Fruit fly (Drosophila melanogaster) whole organism: ENCODE results near the gene Ptth.

Experiments used
- CG8478 ChIP-seq: fragments of >200 bp; optimal IDR thresholded peaks from 2 replicates; lab custom pipeline; 2018; ENCODE audit warnings: inconsistent platforms
- Dll ChIP-seq: fragments of >200 bp; optimal IDR thresholded peaks from 2 replicates; lab custom pipeline; 2017
- EcR ChIP-seq, 2 experiments: fragments of >200 bp; optimal IDR thresholded peaks; 2 replicates each; lab custom pipeline; 2017; ENCODE audit warnings: missing biosample characterization in 2 of 2, missing genetic modification characterization in 2 of 2, missing genetic modification reagents in 2 of 2
- pan ChIP-seq: fragments of >200 bp; optimal IDR thresholded peaks from 2 replicates; lab custom pipeline; 2017
- psq ChIP-seq: fragments of >200 bp; optimal IDR thresholded peaks from 2 replicates; lab custom pipeline; 2017
- usp ChIP-seq: fragments of >200 bp; optimal IDR thresholded peaks from 2 replicates; lab custom pipeline; 2017; ENCODE audit warnings: missing biosample characterization, missing genetic modification characterization, mixed read lengths

The Ptth gene

dm6 chr2L:576559-577184, at the start of gene Ptth:
Ptth (minus strand) TSS chr2L:576896.
- TF ChIP-seq usp (GFP tag; lab: Kevin White, UChicago) (no peak), EcR (GFP tag; optimal IDR thresholded peaks at IDR 0.05; lab: Kevin White, UChicago) (no peak), CG8478 (lab: Kevin White, UChicago) (no peak), pan (lab: Kevin White, UChicago) (no peak), Dll (no peak), psq (no peak)

- no peak for TF ChIP-seq pan (lab: Kevin White, UChicago)
- no peak for TF ChIP-seq CG8478 (lab: Kevin White, UChicago)
- TF ChIP-seq usp (GFP tag; lab: Kevin White, UChicago) = no peak
- TF ChIP-seq Dll = no peak
- TF ChIP-seq psq = no peak
- no peak for TF ChIP-seq EcR (GFP tag; optimal IDR thresholded peaks at IDR 0.05; lab: Kevin White, UChicago)
Observed at dm6 chr2L:625352-625751, 48.7 kb upstream of the Ptth start, which contains the start of gene CG2839. CG2839 (plus strand) TSS chr2L:625652.

dm6 chr2L:624317-624716, 47.6 kb upstream of the Ptth start, which contains the start of gene lectin-21Ca:
lectin-21Ca (plus strand) TSS chr2L:624617.
- TF ChIP-seq Dll (no peak), CG8478 (lab: Kevin White, UChicago) (no peak), usp (GFP tag; lab: Kevin White, UChicago) (no peak), psq (no peak), pan (lab: Kevin White, UChicago) (no peak), EcR (GFP tag; optimal IDR thresholded peaks at IDR 0.05; lab: Kevin White, UChicago) (no peak)

dm6 chr2L:623210-623873, 46.6 kb upstream of the Ptth start:
- TF ChIP-seq CG8478 (lab: Kevin White, UChicago) (no peak), usp (GFP tag; lab: Kevin White, UChicago) (no peak), EcR (GFP tag; optimal IDR thresholded peaks at IDR 0.05; lab: Kevin White, UChicago) (no peak), pan (lab: Kevin White, UChicago) (no peak), Dll (no peak), psq (no peak)

dm6 chr2L:621101-621500, 44.4 kb upstream of the Ptth start, which contains the start of gene lectin-21Cb:
lectin-21Cb (minus strand) TSS chr2L:621201.
- TF ChIP-seq psq (no peak), usp (GFP tag; lab: Kevin White, UChicago) (no peak), CG8478 (lab: Kevin White, UChicago) (no peak), Dll (no peak), pan (lab: Kevin White, UChicago) (no peak), EcR (GFP tag; optimal IDR thresholded peaks at IDR 0.05; lab: Kevin White, UChicago) (no peak)

dm6 chr2L:619739-620138, 43.0 kb upstream of the Ptth start:
- TF ChIP-seq usp (GFP tag; lab: Kevin White, UChicago) = no peak
- TF ChIP-seq EcR (GFP tag; optimal IDR thresholded peaks at IDR 0.05; lab: Kevin White, UChicago) = no peak
- TF ChIP-seq Dll = no peak
- TF ChIP-seq CG8478 (lab: Kevin White, UChicago) = no peak
- no peak for TF ChIP-seq psq
- no peak for TF ChIP-seq pan (lab: Kevin White, UChicago)

dm6 chr2L:615023-615422, 38.3 kb upstream of the Ptth start:
- TF ChIP-seq CG8478 (lab: Kevin White, UChicago) (no peak), pan (lab: Kevin White, UChicago) (no peak), Dll (no peak), usp (GFP tag; lab: Kevin White, UChicago) (no peak), psq (no peak), EcR (GFP tag; optimal IDR thresholded peaks at IDR 0.05; lab: Kevin White, UChicago) (no peak)

dm6 chr2L:612778-613177, 36.1 kb upstream of the Ptth start:
- no peak for TF ChIP-seq Dll
- no peak for TF ChIP-seq EcR (GFP tag; optimal IDR thresholded peaks at IDR 0.05; lab: Kevin White, UChicago)

- TF ChIP-seq EcR (GFP tag; optimal IDR thresholded peaks at IDR 0.05; lab: Kevin White, UChicago) (no peak), CG8478 (lab: Kevin White, UChicago) (no peak), usp (GFP tag; lab: Kevin White, UChicago) (no peak)
Observed at dm6 chr2L:609497-609896, 32.8 kb upstream of the Ptth start.

- TF ChIP-seq Dll (no peak), pan (lab: Kevin White, UChicago) (no peak)
Observed at dm6 chr2L:608143-608542, 31.4 kb upstream of the Ptth start.

dm6 chr2L:606952-607351, 30.3 kb upstream of the Ptth start:
- no peak for TF ChIP-seq pan (lab: Kevin White, UChicago)
- TF ChIP-seq usp (GFP tag; lab: Kevin White, UChicago) = no peak
- no peak for TF ChIP-seq Dll
- TF ChIP-seq psq = no peak
- TF ChIP-seq CG8478 (lab: Kevin White, UChicago) = no peak
- no peak for TF ChIP-seq EcR (GFP tag; optimal IDR thresholded peaks at IDR 0.05; lab: Kevin White, UChicago)

- TF ChIP-seq CG8478 (lab: Kevin White, UChicago) (no peak), pan (lab: Kevin White, UChicago) (no peak), EcR (GFP tag; optimal IDR thresholded peaks at IDR 0.05; lab: Kevin White, UChicago) (no peak), psq (no peak)
Observed at dm6 chr2L:606165-606564, 29.5 kb upstream of the Ptth start.

dm6 chr2L:604060-604459, 27.4 kb upstream of the Ptth start:
- no peak for TF ChIP-seq Dll
- no peak for TF ChIP-seq pan (lab: Kevin White, UChicago)
- no peak for TF ChIP-seq usp (GFP tag; lab: Kevin White, UChicago)
- TF ChIP-seq EcR (GFP tag; optimal IDR thresholded peaks at IDR 0.05; lab: Kevin White, UChicago) = no peak
- no peak for TF ChIP-seq psq
- no peak for TF ChIP-seq CG8478 (lab: Kevin White, UChicago)
